Worm (Caenorhabditis elegans) whole organism, L3 larva: ENCODE data around the gene F15A4.2.

ENCODE experiments used
- R02D3.7 ChIP-seq: fragments of 150-350 bp; optimal IDR thresholded peaks from 2 replicates; lab custom pipeline; 2014; ENCODE audit warnings: missing biosample characterization, missing genetic modification characterization
- aly-2 ChIP-seq: fragments of 150-350 bp; optimal IDR thresholded peaks from 2 replicates; lab custom pipeline; 2014; ENCODE audit warnings: missing biosample characterization, missing genetic modification characterization
- ama-1 ChIP-seq: fragments of 150-350 bp; optimal IDR thresholded peaks from 2 replicates; lab custom pipeline; 2018
- ceh-16 ChIP-seq: sonication (generic microtip); optimal IDR thresholded peaks from 2 replicates; lab custom pipeline; 2017; ENCODE audit warnings: missing biosample characterization, missing genetic modification characterization
- ceh-28 ChIP-seq: fragments of 150-350 bp; optimal IDR thresholded peaks from 2 replicates; lab custom pipeline; 2014; ENCODE audit warnings: missing biosample characterization, missing genetic modification reagents, missing genetic modification characterization
- fkh-10 ChIP-seq: sonication (generic microtip); optimal IDR thresholded peaks from 2 replicates; lab custom pipeline; 2017; ENCODE audit warnings: missing biosample characterization, missing genetic modification reagents, missing genetic modification characterization
- fos-1 ChIP-seq: fragments of 150-350 bp; optimal IDR thresholded peaks from 2 replicates; lab custom pipeline; 2014; ENCODE audit warnings: missing biosample characterization, missing genetic modification characterization
- lin-15B ChIP-seq: fragments of 150-350 bp; optimal IDR thresholded peaks from 2 replicates; lab custom pipeline; 2014; ENCODE audit warnings: missing biosample characterization, missing genetic modification characterization
- mml-1 ChIP-seq: fragments of 150-350 bp; sonication (generic microtip); optimal IDR thresholded peaks from 3 replicates; lab custom pipeline; 2014; ENCODE audit warnings: missing biosample characterization, missing genetic modification characterization
- nhr-12 ChIP-seq: fragments of 150-350 bp; optimal IDR thresholded peaks from 2 replicates; lab custom pipeline; 2014; ENCODE audit warnings: missing biosample characterization, missing genetic modification characterization
- nhr-237 ChIP-seq: fragments of 150-350 bp; optimal IDR thresholded peaks from 2 replicates; lab custom pipeline; 2014; ENCODE audit warnings: missing biosample characterization, missing genetic modification characterization
- nhr-76 ChIP-seq: fragments of 150-350 bp; sonication (generic microtip); optimal IDR thresholded peaks from 5 replicates; lab custom pipeline; 2014; ENCODE audit warnings: missing biosample characterization, missing genetic modification characterization
- nhr-77 ChIP-seq: fragments of 150-350 bp; optimal IDR thresholded peaks from 2 replicates; lab custom pipeline; 2014; ENCODE audit warnings: missing biosample characterization, missing genetic modification characterization
- ztf-11 ChIP-seq: fragments of 150-350 bp; optimal IDR thresholded peaks from 2 replicates; lab custom pipeline; 2014; ENCODE audit warnings: missing biosample characterization, missing genetic modification characterization

DNA sequence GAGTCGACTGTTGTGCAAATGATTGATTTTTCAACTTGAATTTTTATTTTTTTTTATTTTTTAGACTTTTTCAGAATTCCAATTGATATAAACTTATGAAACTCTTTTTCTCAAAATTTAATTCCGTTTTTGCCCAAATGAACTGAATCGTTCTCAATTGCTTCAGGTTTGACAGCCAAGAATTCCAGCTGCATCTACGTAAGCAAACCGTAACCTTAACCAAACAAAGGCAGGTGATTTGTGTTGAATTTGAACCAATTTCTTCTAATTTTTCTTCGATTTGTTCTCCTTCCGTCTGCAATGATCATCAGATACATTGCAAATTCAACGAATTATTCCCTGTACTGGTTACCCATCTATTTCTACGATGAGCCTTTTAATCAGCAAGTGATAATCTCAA is 12.5 kb upstream of the F15A4.2 start, which contains the start of gene sre-34:
- TF ChIP-seq nhr-77: no peak
- TF ChIP-seq ama-1 (lab: Kevin White, UChicago): no peak
- TF ChIP-seq nhr-237 (tag; lab: Kevin White, UChicago): no peak
- TF ChIP-seq R02D3.7 (tag; lab: Kevin White, UChicago): no peak
- no peak for TF ChIP-seq ceh-28 (tag; lab: Kevin White, UChicago)
- no peak for TF ChIP-seq lin-15B (tag; lab: Kevin White, UChicago)
- TF ChIP-seq fkh-10 (GFP tag; lab: Kevin White, UChicago): no peak
- no peak for TF ChIP-seq mml-1 (tag; lab: Kevin White, UChicago)
- no peak for TF ChIP-seq nhr-12 (tag; lab: Kevin White, UChicago)
- TF ChIP-seq fos-1 (tag; lab: Kevin White, UChicago): no peak
- TF ChIP-seq aly-2 (tag; lab: Kevin White, UChicago): no peak
- no peak for TF ChIP-seq ceh-16 (tag; lab: Kevin White, UChicago)
- TF ChIP-seq ztf-11 (tag; lab: Kevin White, UChicago): no peak
- no peak for TF ChIP-seq nhr-76 (tag; lab: Kevin White, UChicago)
